Worm (Caenorhabditis elegans) whole organism, mixed stage, embryonic: Measurements from ENCODE around the gene sru-42.

Source experiments
- M03D4.4 ChIP-seq: sonication (generic microtip); optimal IDR thresholded peaks from 2 replicates; lab custom pipeline; 2017; ENCODE audit warnings: mild to moderate bottlenecking, missing genetic modification characterization, missing compliant biosample characterization
- bed-3 ChIP-seq: fragments of 200-800 bp; sonication (Bioruptor generic); optimal IDR thresholded peaks from 3 replicates; lab custom pipeline; 2018; ENCODE audit warnings: mild to moderate bottlenecking, missing genetic modification characterization, moderate library complexity, missing compliant biosample characterization
- blmp-1 ChIP-seq: fragments of 150-350 bp; optimal IDR thresholded peaks from 2 replicates; lab custom pipeline; 2014; ENCODE audit warnings: missing biosample characterization, missing genetic modification characterization
- ceh-39 ChIP-seq: fragments of 150-350 bp; optimal IDR thresholded peaks from 2 replicates; lab custom pipeline; 2014; ENCODE audit warnings: missing biosample characterization, missing genetic modification characterization
- ceh-43 ChIP-seq: fragments of 200-800 bp; sonication (Bioruptor generic); optimal IDR thresholded peaks from 2 replicates; lab custom pipeline; 2018; ENCODE audit warnings: mild to moderate bottlenecking, missing genetic modification characterization, moderate library complexity, missing compliant biosample characterization
- ceh-83 ChIP-seq: fragments of 200-800 bp; sonication (Bioruptor generic); optimal IDR thresholded peaks from 2 replicates; lab custom pipeline; 2018; ENCODE audit warnings: mild to moderate bottlenecking, missing genetic modification characterization, missing compliant biosample characterization
- ces-1 ChIP-seq: fragments of 150-350 bp; optimal IDR thresholded peaks from 2 replicates; lab custom pipeline; 2014; ENCODE audit warnings: missing biosample characterization, missing genetic modification reagents, missing genetic modification characterization
- cnd-1 ChIP-seq: fragments of 200-800 bp; sonication (Bioruptor generic); optimal IDR thresholded peaks from 2 replicates; lab custom pipeline; 2018; ENCODE audit warnings: mild to moderate bottlenecking, missing genetic modification characterization, missing compliant biosample characterization
- drap-1 ChIP-seq: fragments of 200-800 bp; sonication (Bioruptor generic); optimal IDR thresholded peaks from 3 replicates; lab custom pipeline; 2018; ENCODE audit warnings: mild to moderate bottlenecking, missing genetic modification characterization, missing compliant biosample characterization
- elt-1 ChIP-seq: sonication (generic microtip); optimal IDR thresholded peaks from 2 replicates; lab custom pipeline; 2017; ENCODE audit warnings: missing genetic modification characterization, mild to moderate bottlenecking, missing compliant biosample characterization, antibody characterized with exemption, moderate library complexity, borderline replicate concordance; ENCODE audit not compliant: insufficient read depth
- elt-3 ChIP-seq: fragments of 150-350 bp; optimal IDR thresholded peaks from 2 replicates; lab custom pipeline; 2014; ENCODE audit warnings: missing biosample characterization, missing genetic modification characterization
- flh-1 ChIP-seq: fragments of 200-800 bp; sonication (Bioruptor generic); optimal IDR thresholded peaks from 2 replicates; lab custom pipeline; 2018; ENCODE audit warnings: mild to moderate bottlenecking, missing genetic modification characterization, moderate library complexity, missing compliant biosample characterization
- ham-2 ChIP-seq: fragments of 200-800 bp; sonication (Bioruptor generic); optimal IDR thresholded peaks from 2 replicates; lab custom pipeline; 2018; ENCODE audit warnings: mild to moderate bottlenecking, missing genetic modification characterization, missing compliant biosample characterization
- hlh-1 ChIP-seq: fragments of 150-350 bp; optimal IDR thresholded peaks from 2 replicates; lab custom pipeline; 2014; ENCODE audit warnings: missing biosample characterization, missing genetic modification reagents, missing genetic modification characterization
- lin-13 ChIP-seq: fragments of 150-350 bp; optimal IDR thresholded peaks from 2 replicates; lab custom pipeline; 2014; ENCODE audit warnings: missing biosample characterization, missing genetic modification characterization
- lin-32 ChIP-seq: fragments of 200-800 bp; sonication (Bioruptor generic); optimal IDR thresholded peaks from 2 replicates; lab custom pipeline; 2018; ENCODE audit warnings: mild to moderate bottlenecking, missing genetic modification characterization, missing compliant biosample characterization
- lsy-2 ChIP-seq: fragments of 150-350 bp; optimal IDR thresholded peaks from 2 replicates; lab custom pipeline; 2014; ENCODE audit warnings: missing biosample characterization, missing genetic modification characterization
- mab-5 ChIP-seq: fragments of 150-350 bp; optimal IDR thresholded peaks from 2 replicates; lab custom pipeline; 2014; ENCODE audit warnings: missing biosample characterization, missing genetic modification characterization
- mep-1 ChIP-seq: fragments of 150-350 bp; optimal IDR thresholded peaks from 2 replicates; lab custom pipeline; 2017; ENCODE audit warnings: missing biosample characterization, missing genetic modification reagents, missing genetic modification characterization, inconsistent platforms
- mls-2 ChIP-seq: sonication (generic microtip); optimal IDR thresholded peaks from 2 replicates; lab custom pipeline; 2016; ENCODE audit warnings: mild to moderate bottlenecking, missing genetic modification characterization, moderate library complexity, missing compliant biosample characterization
- nhr-12 ChIP-seq: fragments of 150-350 bp; optimal IDR thresholded peaks from 2 replicates; lab custom pipeline; 2014; ENCODE audit warnings: missing biosample characterization, missing genetic modification characterization
- nhr-2 ChIP-seq: fragments of 150-350 bp; optimal IDR thresholded peaks from 2 replicates; lab custom pipeline; 2014; ENCODE audit warnings: missing biosample characterization, missing genetic modification characterization
- nhr-237 ChIP-seq: fragments of 150-350 bp; optimal IDR thresholded peaks from 2 replicates; lab custom pipeline; 2014; ENCODE audit warnings: missing biosample characterization, missing genetic modification characterization
- nhr-28 ChIP-seq: fragments of 150-350 bp; optimal IDR thresholded peaks from 2 replicates; lab custom pipeline; 2014; ENCODE audit warnings: missing biosample characterization, missing genetic modification characterization
- nhr-76 ChIP-seq: sonication (generic microtip); optimal IDR thresholded peaks from 2 replicates; lab custom pipeline; 2017; ENCODE audit warnings: missing biosample characterization, missing genetic modification characterization
- pha-4 ChIP-seq: fragments of 150-350 bp; optimal IDR thresholded peaks from 2 replicates; lab custom pipeline; 2018; ENCODE audit warnings: missing biosample characterization, missing genetic modification reagents, missing genetic modification characterization
- sem-2 ChIP-seq: fragments of 200-800 bp; sonication (Bioruptor generic); optimal IDR thresholded peaks from 2 replicates; lab custom pipeline; 2018; ENCODE audit warnings: mild to moderate bottlenecking, missing genetic modification characterization, missing compliant biosample characterization
- snpc-4 ChIP-seq: fragments of 150-350 bp; optimal IDR thresholded peaks from 2 replicates; lab custom pipeline; 2014; ENCODE audit warnings: missing biosample characterization, missing genetic modification characterization
- sptf-1 ChIP-seq: sonication (generic microtip); optimal IDR thresholded peaks from 2 replicates; lab custom pipeline; 2017; ENCODE audit warnings: mild to moderate bottlenecking, missing genetic modification characterization, moderate library complexity, missing compliant biosample characterization
- tbx-8 ChIP-seq: fragments of 200-800 bp; sonication (Bioruptor generic); optimal IDR thresholded peaks from 2 replicates; lab custom pipeline; 2018; ENCODE audit warnings: mild to moderate bottlenecking, missing genetic modification characterization, moderate library complexity, missing compliant biosample characterization
- unc-120 ChIP-seq: sonication (generic microtip); optimal IDR thresholded peaks from 2 replicates; lab custom pipeline; 2017; ENCODE audit warnings: missing genetic modification characterization, missing compliant biosample characterization; ENCODE audit not compliant: poor library complexity, severe bottlenecking
- unc-39 ChIP-seq: fragments of 150-350 bp; optimal IDR thresholded peaks from 2 replicates; lab custom pipeline; 2014; ENCODE audit warnings: missing biosample characterization, missing genetic modification characterization
- unc-62 ChIP-seq: fragments of 150-350 bp; optimal IDR thresholded peaks from 2 replicates; lab custom pipeline; 2014; ENCODE audit warnings: missing biosample characterization, missing genetic modification reagents, missing genetic modification characterization
- zip-8 ChIP-seq: fragments of 150-350 bp; optimal IDR thresholded peaks from 2 replicates; lab custom pipeline; 2014; ENCODE audit warnings: missing biosample characterization, missing genetic modification characterization
- ztf-11 ChIP-seq: fragments of 150-350 bp; optimal IDR thresholded peaks from 2 replicates; lab custom pipeline; 2014; ENCODE audit warnings: missing biosample characterization, missing genetic modification characterization

Gene sru-42

DNA sequence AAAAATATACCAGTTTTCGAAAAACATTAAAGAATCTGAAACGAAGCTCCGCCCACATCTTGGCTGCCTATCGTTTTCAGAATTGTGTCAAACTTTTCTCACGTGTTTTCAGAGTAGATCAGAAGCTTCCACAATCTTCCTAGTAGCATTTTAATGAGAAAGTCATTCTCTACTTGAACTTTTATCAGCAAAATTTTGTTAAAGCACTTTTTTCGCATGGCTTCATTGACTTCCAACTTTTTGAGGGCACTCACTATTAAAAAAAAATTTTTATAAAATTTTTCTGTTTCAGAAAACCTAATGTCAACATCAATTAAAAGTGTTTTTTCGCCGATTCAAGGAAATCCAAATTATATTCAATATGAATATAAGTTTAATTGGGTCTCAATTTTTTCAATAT lies at the start of gene sru-42:
TSS of gene sru-42 (plus strand) at position 301 of the 400 bp plus-strand sequence.
- TF ChIP-seq zip-8 (tag; lab: Kevin White, UChicago) (no peak), sptf-1 (tag; lab: Kevin White, UChicago) (no peak), snpc-4 (no peak), ham-2 (GFP tag; lab: Kevin White, UChicago) (no peak), blmp-1 (tag; lab: Kevin White, UChicago) (no peak), nhr-237 (tag; lab: Kevin White, UChicago) (no peak), nhr-76 (tag; lab: Kevin White, UChicago) (no peak), lsy-2 (tag; lab: Kevin White, UChicago) (no peak), lin-32 (GFP tag; lab: Kevin White, UChicago) (no peak), pha-4 (tag; lab: Kevin White, UChicago) (no peak), elt-1 (no peak), elt-3 (tag; lab: Kevin White, UChicago) (no peak), nhr-28 (tag; lab: Kevin White, UChicago) (no peak), lin-13 (no peak), nhr-12 (no peak), ceh-83 (GFP tag; lab: Kevin White, UChicago) (no peak), cnd-1 (tag; lab: Kevin White, UChicago) (no peak), unc-62 (GFP tag; lab: Kevin White, UChicago) (no peak)

DNA sequence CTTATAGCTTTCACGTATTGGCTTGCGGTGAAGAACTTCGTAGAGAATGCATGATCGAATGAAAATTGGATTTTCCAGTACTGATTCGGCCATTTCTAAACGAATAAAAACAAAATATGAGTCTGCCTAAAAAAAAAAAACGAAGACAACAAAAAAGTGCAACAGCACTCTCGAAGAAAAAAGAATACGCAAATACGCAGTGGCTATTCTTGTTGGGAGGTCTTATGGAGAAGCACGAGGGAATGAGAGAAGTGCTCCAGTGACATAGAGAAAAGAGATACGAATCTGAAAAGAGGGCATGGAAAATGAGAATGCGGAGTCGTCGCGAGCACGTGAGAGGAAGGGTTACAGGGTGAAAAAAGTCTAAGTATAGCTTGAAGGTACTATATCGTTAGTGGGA lies 48.0 kb upstream of the sru-42 start, which contains the start of gene fbxa-152:
TSS of gene fbxa-152 (minus strand) at position 101 of the 400 bp plus-strand sequence.
- TF ChIP-seq ham-2 (GFP tag; lab: Kevin White, UChicago): no peak
- no peak for TF ChIP-seq ceh-43 (GFP tag; lab: Kevin White, UChicago)
- no peak for TF ChIP-seq sptf-1 (tag; lab: Kevin White, UChicago)
- no peak for TF ChIP-seq cnd-1 (tag; lab: Kevin White, UChicago)
- TF ChIP-seq snpc-4: no peak
- no peak for TF ChIP-seq lin-32 (GFP tag; lab: Kevin White, UChicago)
- no peak for TF ChIP-seq mab-5
- TF ChIP-seq ceh-39 (tag; lab: Kevin White, UChicago): no peak

- no peak for TF ChIP-seq bed-3
- TF ChIP-seq blmp-1 (tag; lab: Kevin White, UChicago): no peak
- no peak for TF ChIP-seq nhr-2 (tag; lab: Kevin White, UChicago)
- TF ChIP-seq ceh-39 (tag; lab: Kevin White, UChicago): no peak
- no peak for TF ChIP-seq elt-1
- TF ChIP-seq flh-1 (GFP tag; lab: Kevin White, UChicago): no peak
- TF ChIP-seq zip-8 (tag; lab: Kevin White, UChicago): no peak
- TF ChIP-seq tbx-8 (GFP tag; lab: Kevin White, UChicago): no peak
- no peak for TF ChIP-seq mep-1 (tag; lab: Kevin White, UChicago)
Observed at ce11 chrV:15605045-15605444, 45.2 kb upstream of the sru-42 start, which contains the start of gene fbxa-154. Gene fbxa-154, minus strand, starts transcription at chrV:15605145.

DNA sequence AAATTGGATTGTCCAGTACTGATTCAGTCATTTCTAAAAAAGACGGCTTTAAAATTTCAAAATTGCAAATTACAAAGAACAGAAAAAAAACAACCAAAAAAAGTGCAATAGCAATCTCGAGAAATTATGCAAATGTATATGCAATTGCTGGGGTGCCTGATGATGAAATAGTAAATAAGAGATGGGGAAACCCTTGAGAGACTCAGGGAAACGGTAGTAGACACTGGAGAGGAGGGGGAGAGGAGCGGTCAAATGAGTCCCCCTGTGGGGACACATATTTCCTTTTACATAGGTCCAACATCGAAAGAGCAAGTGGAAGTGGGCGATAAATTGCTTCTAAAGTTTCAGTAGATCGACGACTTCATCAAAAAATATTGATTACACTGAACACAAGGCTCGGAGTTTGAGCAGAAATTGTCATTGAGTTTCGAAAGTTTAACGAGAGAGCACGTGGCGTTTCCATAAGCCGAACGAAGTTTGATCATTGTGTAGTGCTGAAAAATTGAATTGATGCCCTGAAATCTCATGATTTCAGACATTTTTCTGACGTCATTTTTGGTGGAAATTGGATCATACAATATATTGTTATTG lies 39.8 kb upstream of the sru-42 start, which contains the start of the genes fbxa-153 and str-12:
TSS of gene fbxa-153 (minus strand) at position 35 of the 591 bp plus-strand sequence.
TSS of gene str-12 (plus strand) at position 541 of the 591 bp plus-strand sequence.
- TF ChIP-seq sem-2 (no peak), ztf-11 (no peak), snpc-4 (no peak), lsy-2 (tag; lab: Kevin White, UChicago) (no peak), cnd-1 (tag; lab: Kevin White, UChicago) (peak; percentile 52), pha-4 (tag; lab: Kevin White, UChicago) (peak; percentile 45), M03D4.4 (tag; lab: Kevin White, UChicago) (peak; percentile 7), lin-13 (no peak), ceh-43 (GFP tag; lab: Kevin White, UChicago) (no peak), mab-5 (no peak), lin-32 (GFP tag; lab: Kevin White, UChicago) (no peak), hlh-1 (no peak), unc-62 (GFP tag; lab: Kevin White, UChicago) (no peak), blmp-1 (tag; lab: Kevin White, UChicago) (no peak), unc-39 (tag; lab: Kevin White, UChicago) (no peak), nhr-76 (tag; lab: Kevin White, UChicago) (no peak), ces-1 (GFP tag; lab: Kevin White, UChicago) (peak; percentile 79), nhr-237 (tag; lab: Kevin White, UChicago) (no peak), bed-3 (no peak), nhr-12 (no peak), mep-1 (tag; lab: Kevin White, UChicago) (peak; percentile 85), elt-1 (no peak), ceh-39 (tag; lab: Kevin White, UChicago) (peak; percentile 48), nhr-2 (tag; lab: Kevin White, UChicago) (peak; percentile 29), zip-8 (tag; lab: Kevin White, UChicago) (peak; percentile 20), sptf-1 (tag; lab: Kevin White, UChicago) (no peak), mls-2 (tag; lab: Kevin White, UChicago) (peak; percentile 44), flh-1 (GFP tag; lab: Kevin White, UChicago) (no peak), tbx-8 (GFP tag; lab: Kevin White, UChicago) (no peak), elt-3 (tag; lab: Kevin White, UChicago) (no peak), ham-2 (GFP tag; lab: Kevin White, UChicago) (peak; percentile 17), nhr-28 (tag; lab: Kevin White, UChicago) (no peak), ceh-83 (GFP tag; lab: Kevin White, UChicago) (no peak), drap-1 (GFP tag; lab: Kevin White, UChicago) (peak; percentile 62), unc-120 (no peak)
